Worm (Caenorhabditis elegans): Measurements from ENCODE around the gene M176.16.

- TF ChIP-seq hmbx-1 (tag; optimal IDR thresholded peaks at IDR 0.05) (no peak), F13C5.2 (tag; optimal IDR thresholded peaks at IDR 0.05) (no peak), flt-1 (GFP tag; IDR thresholded peaks at IDR 0.05) (no peak), ama-1 (optimal IDR thresholded peaks at IDR 0.05) (no peak), B0310.2 (tag; optimal IDR thresholded peaks at IDR 0.05) (no peak), tbx-11 (GFP tag; IDR thresholded peaks at IDR 0.05) (no peak), hnd-1 (tag; optimal IDR thresholded peaks at IDR 0.05) (no peak), pes-1 (GFP tag; IDR thresholded peaks at IDR 0.05) (no peak), scrt-1 (GFP tag; IDR thresholded peaks at IDR 0.05) (no peak)
Observed at ce11 chrII:9433609-9434008, 15.3 kb downstream of the M176.16 start, which contains the start of gene kin-15.

All from whole organism, early embryonic.